Worm (Caenorhabditis elegans) whole organism, L1 larva: ENCODE measurements around the gene lys-2.

Experiments used
- efl-3 ChIP-seq: fragments of 200-800 bp; sonication (Bioruptor generic); optimal IDR thresholded peaks from 2 replicates; lab custom pipeline; 2018; ENCODE audit warnings: mild to moderate bottlenecking, missing genetic modification characterization, missing compliant biosample characterization
- jun-1 ChIP-seq: fragments of 150-350 bp; optimal IDR thresholded peaks from 2 replicates; lab custom pipeline; 2014; ENCODE audit warnings: missing biosample characterization, missing genetic modification reagents, missing genetic modification characterization
- lin-15B ChIP-seq: fragments of 150-350 bp; sonication (generic microtip); optimal IDR thresholded peaks from 3 replicates; lab custom pipeline; 2014; ENCODE audit warnings: missing biosample characterization, missing genetic modification characterization
- lin-39 ChIP-seq: fragments of 150-350 bp; optimal IDR thresholded peaks from 2 replicates; lab custom pipeline; 2014; ENCODE audit warnings: missing biosample characterization, missing genetic modification reagents, missing genetic modification characterization
- mef-2 ChIP-seq: fragments of 150-350 bp; optimal IDR thresholded peaks from 2 replicates; lab custom pipeline; 2014; ENCODE audit warnings: missing biosample characterization, missing genetic modification characterization
- nhr-11 ChIP-seq: fragments of 150-350 bp; optimal IDR thresholded peaks from 2 replicates; lab custom pipeline; 2014; ENCODE audit warnings: missing biosample characterization, missing genetic modification characterization
- nhr-71 ChIP-seq: sonication (generic microtip); optimal IDR thresholded peaks from 2 replicates; lab custom pipeline; 2016; ENCODE audit warnings: mild to moderate bottlenecking, missing genetic modification characterization, moderate library complexity, missing compliant biosample characterization
- nhr-84 ChIP-seq: sonication (generic microtip); optimal IDR thresholded peaks from 2 replicates; lab custom pipeline; 2017; ENCODE audit warnings: missing biosample characterization, missing genetic modification characterization
- nhr-90 ChIP-seq: sonication (generic microtip); optimal IDR thresholded peaks from 2 replicates; lab custom pipeline; 2016; ENCODE audit warnings: mild to moderate bottlenecking, missing genetic modification characterization, missing compliant biosample characterization; ENCODE audit not compliant: poor library complexity
- skn-1 ChIP-seq: fragments of 150-350 bp; optimal IDR thresholded peaks from 2 replicates; lab custom pipeline; 2014; ENCODE audit warnings: missing biosample characterization, missing genetic modification characterization
- unc-62 ChIP-seq: fragments of 150-350 bp; optimal IDR thresholded peaks from 2 replicates; lab custom pipeline; 2014; ENCODE audit warnings: missing biosample characterization, missing genetic modification reagents, missing genetic modification characterization
- ztf-11 ChIP-seq, 2 experiments: sonication (generic microtip); optimal IDR thresholded peaks; 2 replicates each; lab custom pipeline; 2016 to 2017; ENCODE audit warnings: missing genetic modification characterization in 2 of 2, missing biosample characterization in 1 of 2, missing compliant biosample characterization in 1 of 2

- TF ChIP-seq nhr-90: no peak
- no peak for TF ChIP-seq mef-2 (tag; lab: Kevin White, UChicago)
- TF ChIP-seq unc-62 (GFP tag; lab: Kevin White, UChicago): no peak
- TF ChIP-seq ztf-11 (tag; optimal IDR thresholded peaks at IDR 0.05; lab: Kevin White, UChicago): no peak
- TF ChIP-seq nhr-84: no peak
- no peak for TF ChIP-seq nhr-11 (tag; lab: Kevin White, UChicago)
- no peak for TF ChIP-seq skn-1 (tag; lab: Kevin White, UChicago)
- TF ChIP-seq lin-39 (tag; lab: Kevin White, UChicago): no peak
- peak; percentile 43 for TF ChIP-seq nhr-71 (tag; lab: Kevin White, UChicago)
- no peak for TF ChIP-seq lin-15B
- no peak for TF ChIP-seq jun-1 (tag; lab: Kevin White, UChicago)
- TF ChIP-seq efl-3 (GFP tag; lab: Kevin White, UChicago): no peak
Measured at ce11 chrV:10276038-10276437, 5.2 kb downstream of the lys-2 start.
